Worm (Caenorhabditis elegans): ENCODE results near the gene lin-49.

lin-49 gene

DNA sequence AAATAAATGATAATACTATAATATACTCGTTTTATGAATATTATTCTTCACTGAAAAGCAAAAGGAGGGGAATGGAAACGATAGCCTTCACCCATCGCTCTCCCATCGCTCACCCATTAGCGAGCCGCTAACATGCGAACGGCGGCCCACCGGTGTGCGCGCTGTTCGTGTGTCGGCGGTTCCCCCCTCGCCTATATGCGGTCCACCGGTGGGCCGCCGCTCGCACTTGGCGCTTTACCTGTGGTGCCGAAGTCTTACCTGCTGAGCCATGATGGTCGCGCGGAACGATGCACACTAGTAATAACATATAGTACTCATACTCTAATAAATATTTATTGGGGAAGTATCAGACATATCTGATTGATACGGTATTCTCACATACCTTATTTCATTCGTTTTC lies 46.7 kb downstream of the lin-49 start:
- TF ChIP-seq set-16 (GFP tag; IDR thresholded peaks at IDR 0.05) (peak; percentile 92; the same call in 1 of the 2 replicates), Y48G9A.11 (GFP tag; IDR thresholded peaks at IDR 0.05) (peak; percentile 57)

DNA sequence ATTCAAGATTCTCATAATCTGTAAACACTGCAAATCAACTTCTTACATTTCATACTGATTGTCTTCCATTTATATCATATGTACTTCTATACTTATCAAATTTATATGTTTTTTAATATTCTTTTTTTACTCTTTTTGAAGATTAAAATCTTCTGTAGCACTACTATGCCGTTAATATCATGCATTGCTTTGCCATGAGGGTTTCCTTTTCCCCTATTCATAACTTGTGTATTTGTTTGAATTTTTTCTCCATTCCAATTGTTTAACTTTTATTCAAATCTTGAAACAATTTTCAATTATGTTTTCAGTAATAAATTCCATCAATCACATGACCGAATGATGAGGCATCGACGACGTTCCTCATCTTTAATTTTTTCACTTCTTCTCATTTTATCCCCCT lies 48.2 kb downstream of the lin-49 start, which contains the start of gene cdh-5:
Gene cdh-5 (plus strand): TSS at position 301 of the 400 bp plus-strand sequence.
- TF ChIP-seq madf-9 (GFP tag; conservative IDR thresholded peaks at IDR 0.05) (no peak), lin-29 (GFP tag; IDR thresholded peaks at IDR 0.05) (no peak), sdz-12 (GFP tag; optimal IDR thresholded peaks at IDR 0.05) (no peak), ztf-11 (tag; optimal IDR thresholded peaks at IDR 0.05) (no peak), daf-16 (GFP tag; optimal IDR thresholded peaks at IDR 0.05) (no peak), daf-16 (tag; optimal IDR thresholded peaks at IDR 0.05) (no peak), F44E2.7 (GFP tag; IDR thresholded peaks at IDR 0.05) (no peak), lin-38 (GFP tag; IDR thresholded peaks at IDR 0.05) (no peak), skn-1 (tag; optimal IDR thresholded peaks at IDR 0.05) (no peak), nhr-76 (tag; optimal IDR thresholded peaks at IDR 0.05) (no peak), zip-11 (GFP tag; IDR thresholded peaks at IDR 0.05) (no peak), ceh-62 (tag; optimal IDR thresholded peaks at IDR 0.05) (no peak), ztf-7 (tag; optimal IDR thresholded peaks at IDR 0.05) (no peak), hif-1 (tag; optimal IDR thresholded peaks at IDR 0.05) (no peak), ces-1 (GFP tag; optimal IDR thresholded peaks at IDR 0.05) (no peak), zfp-3 (GFP tag; conservative IDR thresholded peaks at IDR 0.05) (no peak), dmd-6 (GFP tag; IDR thresholded peaks at IDR 0.05) (no peak), unc-39 (tag; optimal IDR thresholded peaks at IDR 0.05) (no peak)

DNA sequence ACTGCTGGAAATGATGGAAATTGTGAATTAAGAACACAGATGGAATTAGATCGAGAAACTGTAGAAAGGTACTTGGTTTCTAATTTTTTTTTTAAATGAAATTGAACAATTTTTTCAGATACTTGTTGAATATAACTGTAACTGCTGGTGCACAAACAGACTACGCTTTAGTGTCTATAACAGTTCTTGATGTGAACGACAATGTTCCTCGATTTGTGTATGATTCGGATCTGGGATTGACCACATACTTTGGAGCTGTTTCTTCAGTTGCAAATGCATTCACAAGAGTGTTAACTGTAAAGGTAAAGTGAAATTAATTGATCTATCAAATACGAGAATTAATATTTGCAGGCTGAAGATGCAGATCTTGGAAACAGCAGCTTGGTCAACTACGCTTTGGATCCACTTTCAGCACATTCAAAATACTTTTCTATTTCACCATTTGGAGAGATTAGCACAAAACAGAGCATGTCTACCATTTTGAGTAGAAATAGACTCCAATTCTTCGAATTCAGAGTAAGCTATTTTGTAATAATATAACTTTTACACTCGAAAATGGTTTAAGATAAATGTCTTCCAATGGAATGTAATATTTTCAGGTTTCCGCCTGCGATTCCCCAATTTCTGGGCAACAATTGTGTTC lies 53.4 kb downstream of the lin-49 start:
- peak in 1 of 2 experiments; percentile 93 for TF ChIP-seq unc-62 (GFP tag; optimal IDR thresholded peaks at IDR 0.05 in 1 of 2)
- TF ChIP-seq unc-62 (tag; optimal IDR thresholded peaks at IDR 0.05) = no peak
- TF ChIP-seq ceh-44 (GFP tag; IDR thresholded peaks at IDR 0.05) = no peak
- no peak for TF ChIP-seq dmd-9 (GFP tag; IDR thresholded peaks at IDR 0.05)

Measured in whole organism, L4 larva.